Fruit fly (Drosophila melanogaster) whole organism, prepupa: ENCODE data around the gene bb8.
A peak's percentile ranks its signal among the peaks of the same experiment; 100 is the strongest.

Experiments used
- CG10631 ChIP-seq: fragments of 200-800 bp; sonication (Bioruptor generic); optimal IDR thresholded peaks from 2 replicates; lab custom pipeline; 2016; ENCODE audit warnings: missing biosample characterization, missing genetic modification characterization
- CG10669 ChIP-seq: fragments of 200-800 bp; sonication (Bioruptor generic); optimal IDR thresholded peaks from 3 replicates; lab custom pipeline; 2018; ENCODE audit warnings: missing biosample characterization, mild to moderate bottlenecking, missing genetic modification characterization, moderate library complexity
- CG1621 ChIP-seq: fragments of 200-800 bp; sonication (Bioruptor generic); optimal IDR thresholded peaks from 3 replicates; lab custom pipeline; 2018; ENCODE audit warnings: missing biosample characterization, mild to moderate bottlenecking, missing genetic modification characterization
- CG16779 ChIP-seq: fragments of 200-800 bp; sonication (Bioruptor generic); optimal IDR thresholded peaks from 3 replicates; lab custom pipeline; 2017; ENCODE audit warnings: missing biosample characterization, mild to moderate bottlenecking, missing genetic modification characterization
- CG3032 ChIP-seq: fragments of 200-800 bp; optimal IDR thresholded peaks from 2 replicates; lab custom pipeline; 2019; ENCODE audit warnings: missing biosample characterization, mild to moderate bottlenecking, missing genetic modification characterization, moderate library complexity
- CG3919 ChIP-seq: fragments of 200-800 bp; sonication (Bioruptor generic); optimal IDR thresholded peaks from 3 replicates; lab custom pipeline; 2016; ENCODE audit warnings: missing biosample characterization, missing genetic modification characterization
- CG6792 ChIP-seq: fragments of 200-800 bp; sonication (Bioruptor generic); optimal IDR thresholded peaks from 3 replicates; lab custom pipeline; 2016; ENCODE audit warnings: missing biosample characterization, missing genetic modification characterization
- CG7368 ChIP-seq: fragments of 200-800 bp; sonication (Bioruptor generic); optimal IDR thresholded peaks from 3 replicates; lab custom pipeline; 2016; ENCODE audit warnings: missing biosample characterization, missing genetic modification characterization
- CG8119 ChIP-seq: fragments of 200-800 bp; sonication (Bioruptor generic); IDR thresholded peaks from 3 replicates; pipeline ENCODE4 v1.3.6; 2022; ENCODE audit warnings: missing biosample characterization, missing genetic modification characterization
- CG8632 ChIP-seq: fragments of 200-800 bp; sonication (Bioruptor generic); optimal IDR thresholded peaks from 3 replicates; lab custom pipeline; 2016; ENCODE audit warnings: missing biosample characterization, missing genetic modification characterization
- CG9139 ChIP-seq: fragments of 200-800 bp; sonication (Bioruptor generic); optimal IDR thresholded peaks from 3 replicates; lab custom pipeline; 2017; ENCODE audit warnings: missing biosample characterization, mild to moderate bottlenecking, missing genetic modification characterization
- Eip75B ChIP-seq: fragments of 200-800 bp; sonication (Bioruptor generic); optimal IDR thresholded peaks from 3 replicates; lab custom pipeline; 2016; ENCODE audit warnings: missing biosample characterization, missing genetic modification characterization
- Eip78C ChIP-seq: fragments of 200-800 bp; sonication (Bioruptor generic); peaks from one replicate; lab custom pipeline; 2016; ENCODE audit warnings: missing biosample characterization, missing genetic modification characterization
- Eip93F ChIP-seq: fragments of 200-800 bp; sonication (Bioruptor generic); optimal IDR thresholded peaks from 2 replicates; lab custom pipeline; 2016; ENCODE audit warnings: missing biosample characterization, mild to moderate bottlenecking, missing genetic modification characterization
- Ets21C ChIP-seq: fragments of 200-800 bp; sonication (Bioruptor generic); optimal IDR thresholded peaks from 3 replicates; lab custom pipeline; 2016; ENCODE audit warnings: missing biosample characterization, missing genetic modification characterization
- Ets96B ChIP-seq: fragments of 200-800 bp; optimal IDR thresholded peaks from 2 replicates; lab custom pipeline; 2019; ENCODE audit warnings: missing biosample characterization, mild to moderate bottlenecking, missing genetic modification characterization, moderate library complexity
- Gug ChIP-seq: fragments of 200-800 bp; sonication (Bioruptor generic); IDR thresholded peaks from 2 replicates; pipeline ENCODE4 v1.3.6; 2022; ENCODE audit warnings: missing biosample characterization, missing genetic modification characterization
- Hr4 ChIP-seq: fragments of 200-800 bp; sonication (Bioruptor generic); optimal IDR thresholded peaks from 3 replicates; lab custom pipeline; 2016; ENCODE audit warnings: missing biosample characterization, missing genetic modification characterization
- OdsH ChIP-seq: fragments of 200-800 bp; sonication (Bioruptor generic); optimal IDR thresholded peaks from 3 replicates; lab custom pipeline; 2016; ENCODE audit warnings: missing biosample characterization, missing genetic modification characterization
- Smox ChIP-seq: fragments of 200-800 bp; sonication (Bioruptor generic); optimal IDR thresholded peaks from 3 replicates; lab custom pipeline; 2016; ENCODE audit warnings: missing biosample characterization, missing genetic modification characterization
- Sox102F ChIP-seq: fragments of 200-800 bp; sonication (Bioruptor generic); optimal IDR thresholded peaks from 2 replicates; lab custom pipeline; 2016; ENCODE audit warnings: missing biosample characterization, mild to moderate bottlenecking, missing genetic modification characterization
- acj6 ChIP-seq: fragments of 200-800 bp; sonication (Bioruptor generic); optimal IDR thresholded peaks from 3 replicates; lab custom pipeline; 2016; ENCODE audit warnings: missing biosample characterization, missing genetic modification characterization
- cyc ChIP-seq: fragments of 200-800 bp; sonication (Bioruptor generic); optimal IDR thresholded peaks from 3 replicates; lab custom pipeline; 2016; ENCODE audit warnings: missing biosample characterization, missing genetic modification characterization
- dsx ChIP-seq: fragments of 200-800 bp; optimal IDR thresholded peaks from 3 replicates; lab custom pipeline; 2019; ENCODE audit warnings: missing biosample characterization, mild to moderate bottlenecking, missing genetic modification characterization, moderate library complexity; ENCODE audit not compliant: poor library complexity, severe bottlenecking
- esn ChIP-seq: fragments of 200-800 bp; sonication (Bioruptor generic); optimal IDR thresholded peaks from 2 replicates; lab custom pipeline; 2016; ENCODE audit warnings: missing biosample characterization, mild to moderate bottlenecking, missing genetic modification characterization, moderate library complexity
- fd85E ChIP-seq: fragments of 200-800 bp; sonication (Bioruptor generic); optimal IDR thresholded peaks from 3 replicates; lab custom pipeline; 2016; ENCODE audit warnings: missing biosample characterization, missing genetic modification characterization
- fkh ChIP-seq: fragments of 200-800 bp; sonication (Bioruptor generic); optimal IDR thresholded peaks from 3 replicates; lab custom pipeline; 2017; ENCODE audit warnings: missing biosample characterization, mild to moderate bottlenecking, missing genetic modification characterization, moderate library complexity
- lz ChIP-seq: fragments of 200-800 bp; sonication (Bioruptor generic); optimal IDR thresholded peaks from 3 replicates; lab custom pipeline; 2016; ENCODE audit warnings: missing biosample characterization, missing genetic modification characterization
- salr ChIP-seq, 2 experiments: fragments of 200-800 bp; sonication (Bioruptor generic); optimal IDR thresholded peaks; 3 replicates each; lab custom pipeline; 2016 to 2018; ENCODE audit warnings: missing biosample characterization in 2 of 2, missing genetic modification characterization in 2 of 2, mild to moderate bottlenecking in 1 of 2
- ss ChIP-seq, 2 experiments: fragments of 200-800 bp; sonication (Bioruptor generic); optimal IDR thresholded peaks; 2 replicates in 1 of 2; 3 replicates in 1 of 2; lab custom pipeline; 2017 to 2018; ENCODE audit warnings: mild to moderate bottlenecking in 2 of 2, missing biosample characterization in 2 of 2, missing genetic modification characterization in 2 of 2, moderate library complexity in 1 of 2
- svp ChIP-seq: fragments of 200-800 bp; sonication (Bioruptor generic); peaks from one replicate; lab custom pipeline; 2016; ENCODE audit warnings: missing biosample characterization, missing genetic modification characterization
- topi ChIP-seq: fragments of 200-800 bp; sonication (Bioruptor generic); optimal IDR thresholded peaks from 3 replicates; lab custom pipeline; 2016; ENCODE audit warnings: missing biosample characterization, missing genetic modification characterization
- vri ChIP-seq: fragments of 200-800 bp; sonication (Bioruptor generic); optimal IDR thresholded peaks from 3 replicates; lab custom pipeline; 2016; ENCODE audit warnings: missing biosample characterization, mild to moderate bottlenecking, missing genetic modification characterization

The bb8 gene

dm6 chr3R:23293066-23293777 is 3.2 kb upstream of the bb8 start (continued):
- TF ChIP-seq CG16779 (tag; lab: Kevin White, UChicago) (no peak), esn (GFP tag; lab: Kevin White, UChicago) (peak; percentile 37), Hr4 (GFP tag; lab: Kevin White, UChicago) (peak; percentile 22), CG8632 (GFP tag; lab: Kevin White, UChicago) (peak; percentile 35), CG9139 (peak; percentile 27), Eip75B (GFP tag; lab: Kevin White, UChicago) (peak; percentile 36), vri (GFP tag; lab: Kevin White, UChicago) (peak; percentile 36), Ets21C (GFP tag; lab: Kevin White, UChicago) (no peak), CG7368 (GFP tag; lab: Kevin White, UChicago) (no peak), svp (GFP tag; lab: Kevin White, UChicago) (no peak), topi (GFP tag; lab: Kevin White, UChicago) (peak; percentile 3), fd85E (GFP tag; lab: Kevin White, UChicago) (no peak), salr (GFP tag; optimal IDR thresholded peaks at IDR 0.05; lab: Kevin White, UChicago) (peak; percentile 21 to 61), Gug (GFP tag; lab: Robert Waterston, UW) (peak; percentile 22; the same call in 1 of the 2 replicates), Smox (GFP tag; lab: Kevin White, UChicago) (no peak), CG1621 (tag; lab: Kevin White, UChicago) (peak; percentile 58), dsx (GFP tag; lab: Kevin White, UChicago) (peak; percentile 3), CG8119 (GFP tag; lab: Robert Waterston, UW) (no peak; the same call in 1 of the 3 replicates)

DNA sequence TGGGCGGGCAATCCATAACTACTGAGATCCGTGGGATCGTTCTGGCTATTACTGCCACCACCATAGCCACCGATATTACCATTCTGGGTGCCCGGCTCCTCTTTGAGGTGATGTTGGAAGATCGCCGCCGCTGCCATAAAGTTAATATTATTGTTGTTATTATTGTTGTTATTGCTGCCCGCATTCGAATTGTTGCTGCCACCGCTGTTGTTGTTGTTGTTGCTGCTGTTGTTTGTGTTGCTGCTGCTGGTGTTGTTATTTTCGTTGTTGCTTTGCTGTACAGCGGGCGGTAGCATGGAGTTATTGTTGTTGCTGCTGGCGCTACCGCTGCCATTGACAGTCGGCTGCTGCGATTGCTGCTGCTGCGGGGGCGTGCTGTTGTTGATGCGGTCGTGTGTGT is 2.3 kb upstream of the bb8 start:
- no peak for TF ChIP-seq Eip78C (GFP tag; lab: Kevin White, UChicago)
- no peak for TF ChIP-seq Eip93F (GFP tag; lab: Kevin White, UChicago)
- TF ChIP-seq CG3919 (GFP tag; lab: Kevin White, UChicago): no peak
- TF ChIP-seq cyc (GFP tag; lab: Kevin White, UChicago): no peak
- no peak for TF ChIP-seq salr (GFP tag; optimal IDR thresholded peaks at IDR 0.05; lab: Kevin White, UChicago)
- no peak for TF ChIP-seq CG8632 (GFP tag; lab: Kevin White, UChicago)
- TF ChIP-seq Ets96B (tag; lab: Kevin White, UChicago): no peak
- TF ChIP-seq CG10631 (GFP tag; lab: Kevin White, UChicago): no peak
- no peak for TF ChIP-seq ss (GFP tag; optimal IDR thresholded peaks at IDR 0.05; lab: Kevin White, UChicago)
- TF ChIP-seq acj6 (GFP tag; lab: Kevin White, UChicago): no peak
- TF ChIP-seq Sox102F (GFP tag; lab: Kevin White, UChicago): no peak
- TF ChIP-seq CG10669 (GFP tag; lab: Kevin White, UChicago): no peak

dm6 chr3R:23287951-23288350 is 2.0 kb downstream of the bb8 start, which contains the start of gene wam:
Gene wam (minus strand): TSS chr3R:23288051.
- no peak for TF ChIP-seq Eip75B (GFP tag; lab: Kevin White, UChicago)
- no peak for TF ChIP-seq salr (GFP tag; optimal IDR thresholded peaks at IDR 0.05; lab: Kevin White, UChicago)
- TF ChIP-seq Ets96B (tag; lab: Kevin White, UChicago): no peak
- no peak for TF ChIP-seq CG6792 (GFP tag; lab: Kevin White, UChicago)
- no peak for TF ChIP-seq OdsH (GFP tag; lab: Kevin White, UChicago)
- no peak for TF ChIP-seq lz
- no peak for TF ChIP-seq CG3919 (GFP tag; lab: Kevin White, UChicago)
- TF ChIP-seq CG7368 (GFP tag; lab: Kevin White, UChicago): no peak
- TF ChIP-seq CG1621 (tag; lab: Kevin White, UChicago): no peak
- TF ChIP-seq, all 60 proteins: peak for 0

DNA sequence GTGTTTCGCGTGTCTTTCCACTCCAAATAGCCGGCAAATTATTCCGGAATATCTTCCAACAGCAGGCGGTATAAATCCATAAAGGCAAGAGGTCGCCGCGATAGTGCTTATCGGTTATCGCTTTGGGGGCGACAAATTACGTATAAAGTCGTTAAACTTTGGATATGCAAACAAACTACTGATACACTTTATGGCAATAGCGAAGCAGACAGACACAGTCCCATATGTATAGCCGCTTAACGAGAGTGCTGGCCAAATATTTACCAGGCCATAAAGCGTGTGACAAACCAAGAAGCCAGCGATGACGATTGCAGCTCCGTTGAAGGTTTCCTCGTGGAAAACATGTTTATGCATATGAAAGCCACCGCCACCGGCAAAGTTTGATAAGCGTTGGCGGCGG is 5.7 kb downstream of the bb8 start:
- TF ChIP-seq CG3032 (tag; lab: Kevin White, UChicago) (no peak), fkh (peak; percentile 91)
